Fruit fly (Drosophila melanogaster): ENCODE results near the gene SclA.

SclA gene

dm6 chr2L:16884702-16885101, 46.9 kb downstream of the SclA start:
- no peak for TF ChIP-seq noc (tag; optimal IDR thresholded peaks at IDR 0.05)

dm6 chr2L:16885347-16885746, 47.6 kb downstream of the SclA start:
- no peak for TF ChIP-seq noc (tag; optimal IDR thresholded peaks at IDR 0.05)

- peak; percentile 44 for TF ChIP-seq noc (tag; optimal IDR thresholded peaks at IDR 0.05)
Measured at dm6 chr2L:16886459-16886858, 48.7 kb downstream of the SclA start.

- peak; percentile 53 for TF ChIP-seq noc (tag; optimal IDR thresholded peaks at IDR 0.05)
Measured at dm6 chr2L:16887660-16888573, 50.1 kb downstream of the SclA start, which contains the start of the genes osi and tweek. osi (minus strand) TSS chr2L:16887966. tweek (plus strand) TSS chr2L:16888490.

dm6 chr2L:16888574-16889376, 51.0 kb downstream of the SclA start:
- peak; percentile 51 for TF ChIP-seq noc (tag; optimal IDR thresholded peaks at IDR 0.05)

- no peak for TF ChIP-seq noc (tag; optimal IDR thresholded peaks at IDR 0.05)
Measured at dm6 chr2L:16889608-16890007, 51.8 kb downstream of the SclA start, which contains the start of gene CG42556. CG42556 (plus strand) TSS chr2L:16889908.

All from whole organism, larva.